Worm (Caenorhabditis elegans) whole organism, young adult: ENCODE results near the gene cnep-1.

ENCODE experiments used
- B0019.2 ChIP-seq: fragments of 200-800 bp; sonication (Bioruptor generic); conservative IDR thresholded peaks from 2 replicates; pipeline ENCODE4 v1.3.6; 2022; ENCODE audit warnings: missing genetic modification reagents, missing genetic modification characterization, missing compliant biosample characterization
- F22D6.2 ChIP-seq: sonication (generic microtip); optimal IDR thresholded peaks from 2 replicates; lab custom pipeline; 2016; ENCODE audit warnings: mild to moderate bottlenecking, missing genetic modification characterization, missing compliant biosample characterization
- F39B2.1 ChIP-seq: fragments of 200-800 bp; sonication (Bioruptor generic); IDR thresholded peaks from 2 replicates; pipeline ENCODE4 v1.3.6; 2022; ENCODE audit warnings: missing genetic modification reagents, missing genetic modification characterization, missing compliant biosample characterization
- F57A8.1 ChIP-seq: fragments of 200-800 bp; sonication (Bioruptor generic); optimal IDR thresholded peaks from 2 replicates; lab custom pipeline; 2018; ENCODE audit warnings: mild to moderate bottlenecking, missing genetic modification characterization, moderate library complexity, missing compliant biosample characterization
- T07F8.4 ChIP-seq: sonication (generic microtip); optimal IDR thresholded peaks from 2 replicates; lab custom pipeline; 2016; ENCODE audit warnings: mild to moderate bottlenecking, missing genetic modification characterization, moderate library complexity, missing compliant biosample characterization
- Y53G8AR.9 ChIP-seq: fragments of 200-800 bp; sonication (Bioruptor generic); conservative IDR thresholded peaks from 2 replicates; pipeline ENCODE4 v1.3.6; 2022; ENCODE audit warnings: missing genetic modification reagents, missing genetic modification characterization, missing compliant biosample characterization
- ama-1 ChIP-seq, 3 experiments: fragments of 150-350 bp in 1 of 3; sonication (generic microtip) in 2 of 3; optimal IDR thresholded peaks; 2 replicates each; lab custom pipeline; 2014 to 2018; ENCODE audit warnings: missing biosample characterization in 2 of 3, missing genetic modification characterization in 2 of 3, missing genetic modification reagents in 2 of 3
- attf-3 ChIP-seq: fragments of 200-800 bp; sonication (Bioruptor generic); conservative IDR thresholded peaks from 2 replicates; pipeline ENCODE4 v1.3.6; 2022; ENCODE audit warnings: missing genetic modification reagents, missing genetic modification characterization, missing compliant biosample characterization
- attf-6 ChIP-seq: fragments of 200-800 bp; sonication (Bioruptor generic); IDR thresholded peaks from 2 replicates; pipeline ENCODE4 v1.3.6; 2022; ENCODE audit warnings: missing genetic modification reagents, missing genetic modification characterization, missing compliant biosample characterization
- ccch-3 ChIP-seq: fragments of 200-800 bp; sonication (Bioruptor generic); optimal IDR thresholded peaks from 2 replicates; lab custom pipeline; 2018; ENCODE audit warnings: mild to moderate bottlenecking, missing genetic modification characterization, missing compliant biosample characterization
- cebp-1 ChIP-seq, 2 experiments: fragments of 200-800 bp in 1 of 2; sonication (Bioruptor generic) in 1 of 2; sonication (generic microtip) in 1 of 2; IDR thresholded peaks in 1 of 2; optimal IDR thresholded peaks in 1 of 2; 2 replicates each; pipeline versions ENCODE4 v1.3.6 to Lab custom; 2017 to 2022; ENCODE audit warnings: missing compliant biosample characterization in 2 of 2, missing genetic modification characterization in 2 of 2, mild to moderate bottlenecking in 1 of 2, missing genetic modification reagents in 1 of 2, moderate library complexity in 1 of 2
- ceh-40 ChIP-seq: fragments of 200-800 bp; sonication (Bioruptor generic); IDR thresholded peaks from 2 replicates; pipeline ENCODE4 v1.3.6; 2022; ENCODE audit warnings: missing genetic modification characterization, missing compliant biosample characterization
- die-1 ChIP-seq: sonication (generic microtip); optimal IDR thresholded peaks from 2 replicates; lab custom pipeline; 2016; ENCODE audit warnings: missing genotype, mild to moderate bottlenecking, missing genetic modification characterization, missing compliant biosample characterization
- dpff-1 ChIP-seq: sonication (generic microtip); optimal IDR thresholded peaks from 2 replicates; lab custom pipeline; 2017; ENCODE audit warnings: mild to moderate bottlenecking, missing genetic modification characterization, missing compliant biosample characterization
- efl-1 ChIP-seq: fragments of 150-350 bp; optimal IDR thresholded peaks from 2 replicates; lab custom pipeline; 2014; ENCODE audit warnings: missing biosample characterization, missing genetic modification reagents, missing genetic modification characterization
- ets-4 ChIP-seq: fragments of 200-800 bp; sonication (Bioruptor generic); optimal IDR thresholded peaks from 2 replicates; lab custom pipeline; 2018; ENCODE audit warnings: mild to moderate bottlenecking, missing genetic modification characterization, missing compliant biosample characterization
- him-1 ChIP-seq: sonication (generic microtip); optimal IDR thresholded peaks from 2 replicates; lab custom pipeline; 2016; ENCODE audit warnings: missing genotype, missing genetic modification reagents, missing genetic modification characterization, missing compliant biosample characterization
- hlh-26 ChIP-seq: fragments of 200-800 bp; sonication (Bioruptor generic); conservative IDR thresholded peaks from 2 replicates; pipeline ENCODE4 v1.3.6; 2022; ENCODE audit warnings: missing genetic modification reagents, missing genetic modification characterization, missing compliant biosample characterization
- hmg-1.2 ChIP-seq: fragments of 200-800 bp; sonication (Bioruptor generic); IDR thresholded peaks from 2 replicates; pipeline ENCODE4 v1.3.6; 2022; ENCODE audit warnings: missing genetic modification reagents, missing genetic modification characterization, missing compliant biosample characterization
- lin-35 ChIP-seq, 3 experiments: fragments of 150-350 bp in 2 of 3; sonication (generic microtip) in 1 of 3; optimal IDR thresholded peaks; 2 replicates each; lab custom pipeline; 2014 to 2018; ENCODE audit warnings: missing biosample characterization in 3 of 3, missing genetic modification characterization in 3 of 3, missing genetic modification reagents in 3 of 3
- lsl-1 ChIP-seq: fragments of 200-800 bp; sonication (Bioruptor generic); optimal IDR thresholded peaks from 2 replicates; lab custom pipeline; 2018; ENCODE audit warnings: mild to moderate bottlenecking, missing genetic modification characterization, moderate library complexity, missing compliant biosample characterization
- madf-3 ChIP-seq: fragments of 200-800 bp; sonication (Bioruptor generic); IDR thresholded peaks from 2 replicates; pipeline ENCODE4 v1.3.6; 2022; ENCODE audit warnings: missing genetic modification reagents, missing genetic modification characterization, missing compliant biosample characterization
- madf-6 ChIP-seq: fragments of 200-800 bp; sonication (Bioruptor generic); IDR thresholded peaks from 2 replicates; pipeline ENCODE4 v1.3.6; 2022; ENCODE audit warnings: missing genetic modification reagents, missing genetic modification characterization, missing compliant biosample characterization
- madf-8 ChIP-seq: fragments of 200-800 bp; sonication (Bioruptor generic); conservative IDR thresholded peaks from 2 replicates; pipeline ENCODE4 v1.3.6; 2022; ENCODE audit warnings: missing genetic modification reagents, missing genetic modification characterization, missing compliant biosample characterization
- nhr-27 ChIP-seq: fragments of 200-800 bp; sonication (Bioruptor generic); optimal IDR thresholded peaks from 2 replicates; lab custom pipeline; 2018; ENCODE audit warnings: mild to moderate bottlenecking, missing genetic modification characterization, moderate library complexity, missing compliant biosample characterization
- rcor-1 ChIP-seq: fragments of 200-800 bp; sonication (Bioruptor generic); IDR thresholded peaks from 2 replicates; pipeline ENCODE4 v1.3.6; 2022; ENCODE audit warnings: missing genetic modification reagents, missing genetic modification characterization, missing compliant biosample characterization
- repo-1 ChIP-seq: sonication (generic microtip); optimal IDR thresholded peaks from 2 replicates; lab custom pipeline; 2017; ENCODE audit warnings: mild to moderate bottlenecking, missing genetic modification characterization, missing compliant biosample characterization
- snpc-3.4 ChIP-seq: sonication (generic microtip); optimal IDR thresholded peaks from 2 replicates; lab custom pipeline; 2017; ENCODE audit warnings: missing genetic modification characterization, mild to moderate bottlenecking, missing compliant biosample characterization, antibody characterized with exemption, moderate library complexity, missing genotype, missing genetic modification reagents
- snpc-4 ChIP-seq, 5 experiments: fragments of 150-350 bp in 1 of 5; sonication (generic microtip) in 4 of 5; optimal IDR thresholded peaks; 2 replicates each; lab custom pipeline; 2014 to 2018; ENCODE audit warnings: missing genetic modification characterization in 5 of 5, missing biosample characterization in 3 of 5, antibody characterized with exemption in 2 of 5, mild to moderate bottlenecking in 2 of 5, missing compliant biosample characterization in 2 of 5, missing genotype in 2 of 5, moderate library complexity in 2 of 5, missing genetic modification reagents in 1 of 5
- sptf-2 ChIP-seq: fragments of 200-800 bp; sonication (Bioruptor generic); optimal IDR thresholded peaks from 2 replicates; lab custom pipeline; 2018; ENCODE audit warnings: mild to moderate bottlenecking, missing genetic modification characterization, missing compliant biosample characterization
- xnd-1 ChIP-seq: sonication (generic microtip); optimal IDR thresholded peaks from 2 replicates; lab custom pipeline; 2016; ENCODE audit warnings: missing genotype, missing genetic modification reagents, missing genetic modification characterization, missing compliant biosample characterization
- zfh-2 ChIP-seq: fragments of 200-800 bp; sonication (Bioruptor generic); conservative IDR thresholded peaks from 2 replicates; pipeline ENCODE4 v1.3.6; 2022; ENCODE audit warnings: missing genetic modification reagents, missing genetic modification characterization, missing compliant biosample characterization
- ztf-26 ChIP-seq: sonication (generic microtip); optimal IDR thresholded peaks from 2 replicates; lab custom pipeline; 2017; ENCODE audit warnings: missing genetic modification characterization, missing compliant biosample characterization

The cnep-1 gene

DNA sequence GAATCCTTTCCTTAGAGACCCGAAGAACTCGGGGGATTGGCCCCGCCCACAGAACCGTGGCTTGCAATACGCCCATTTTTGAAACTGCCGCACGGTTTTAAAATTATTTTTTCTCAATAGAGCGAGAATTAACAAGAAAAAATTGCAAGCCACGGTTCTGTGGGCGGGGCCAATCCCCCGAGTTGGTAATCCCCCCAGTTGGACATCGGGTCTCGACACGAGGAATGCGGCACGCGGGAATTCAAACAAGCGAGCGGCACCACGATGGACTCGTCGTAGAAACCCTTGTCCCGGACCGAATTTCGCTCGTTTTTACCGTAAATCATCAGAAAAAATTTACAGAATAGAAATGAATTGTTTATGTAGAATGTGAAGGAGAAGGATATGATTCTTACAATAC lies 42.9 kb downstream of the cnep-1 start (continued):
- peak; percentile 56; the same call in 1 of the 2 replicates for TF ChIP-seq madf-8 (GFP tag; lab: Robert Waterston, UW)
- peak; percentile 73 for TF ChIP-seq efl-1 (GFP tag; lab: Kevin White, UChicago)
- no peak for TF ChIP-seq F22D6.2 (tag; lab: Kevin White, UChicago)
- no peak for TF ChIP-seq hlh-26 (GFP tag; lab: Robert Waterston, UW)
- 0 out of 2 replicates have a peak, but pooled peaks have one; percentile 38 for TF ChIP-seq attf-6 (GFP tag; lab: Robert Waterston, UW)
- TF ChIP-seq, all 124 proteins: peak for 25

DNA sequence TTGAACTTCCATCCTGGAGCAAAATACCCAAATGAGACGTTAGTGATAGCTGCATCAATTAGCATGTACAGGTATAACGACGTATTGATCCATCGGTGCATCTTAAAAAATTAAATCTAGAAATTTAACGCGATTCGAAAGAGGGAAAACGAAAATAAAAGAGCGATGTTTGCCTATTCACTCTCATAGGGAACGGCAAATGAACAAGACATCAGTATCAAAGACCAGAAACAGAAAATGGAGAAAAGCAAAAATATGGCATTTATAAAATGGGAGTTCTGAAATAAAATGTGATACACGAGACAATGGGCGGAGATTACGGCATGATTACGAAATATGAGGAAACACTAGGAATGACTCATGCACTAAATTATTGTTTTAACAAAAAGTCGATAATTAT lies 46.2 kb downstream of the cnep-1 start, which contains the start of gene haf-2:
TSS of gene haf-2 (minus strand) at position 101 of the 400 bp plus-strand sequence.
- no peak for TF ChIP-seq cebp-1 (GFP tag; IDR thresholded peaks at IDR 0.05; lab: Robert Waterston, UW)
- TF ChIP-seq cebp-1 (tag; optimal IDR thresholded peaks at IDR 0.05; lab: Kevin White, UChicago), result peak; percentile 87
- TF ChIP-seq sptf-2, result no peak

ce11 chrII:7356773-7357172 lies 46.6 kb downstream of the cnep-1 start:
- TF ChIP-seq madf-6 (GFP tag; lab: Robert Waterston, UW), result peak; percentile 93
- TF ChIP-seq efl-1 (GFP tag; lab: Kevin White, UChicago), result peak; percentile 17
- no peak for TF ChIP-seq madf-3 (GFP tag; lab: Robert Waterston, UW)
- peak; percentile 69 for TF ChIP-seq xnd-1 (tag; lab: Kevin White, UChicago)
- peak; percentile 92 for TF ChIP-seq hmg-1.2 (GFP tag; lab: Robert Waterston, UW)
- TF ChIP-seq attf-3, result peak; percentile 94
- no peak for TF ChIP-seq snpc-4 (GFP tag; optimal IDR thresholded peaks at IDR 0.05; lab: Kevin White, UChicago)
- peak in 1 of 4 experiments; percentile 21 for TF ChIP-seq snpc-4 (tag; optimal IDR thresholded peaks at IDR 0.05; lab: Kevin White, UChicago)
- TF ChIP-seq madf-8 (GFP tag; lab: Robert Waterston, UW), result peak; percentile 83
- no peak for TF ChIP-seq F39B2.1 (GFP tag; lab: Robert Waterston, UW)
- TF ChIP-seq him-1 (tag; lab: Kevin White, UChicago), result peak; percentile 42
- peak; percentile 32; the same call in 1 of the 2 replicates for TF ChIP-seq B0019.2 (GFP tag; lab: Robert Waterston, UW)
- TF ChIP-seq rcor-1 (GFP tag; lab: Robert Waterston, UW), result peak; percentile 57
- peak; percentile 30 for TF ChIP-seq snpc-3.4 (tag; lab: Kevin White, UChicago)
- TF ChIP-seq repo-1 (tag; lab: Kevin White, UChicago), result no peak
- TF ChIP-seq die-1 (tag; lab: Kevin White, UChicago), result no peak
- TF ChIP-seq lsl-1 (GFP tag; lab: Kevin White, UChicago), result peak; percentile 12

DNA sequence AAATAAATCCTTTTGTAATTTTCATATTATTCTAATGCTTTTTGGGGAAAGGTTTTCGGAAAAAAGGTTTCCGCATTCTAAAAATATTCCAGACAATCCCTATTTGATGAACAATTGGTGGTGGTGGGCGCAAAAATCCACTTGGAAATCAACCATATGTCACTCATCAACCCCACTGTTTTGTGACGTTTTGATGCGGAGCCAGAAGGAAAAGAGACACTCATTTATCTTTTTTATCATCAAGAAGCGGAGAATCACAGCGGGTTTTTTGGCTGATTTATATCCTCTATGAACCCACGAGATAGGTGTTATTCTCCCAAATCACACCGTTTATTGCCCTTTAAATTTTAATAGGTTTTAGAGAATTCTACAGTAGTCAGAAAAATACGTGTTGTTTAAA lies 47.0 kb downstream of the cnep-1 start:
- no peak for TF ChIP-seq dpff-1 (tag; lab: Kevin White, UChicago)
- no peak for TF ChIP-seq ceh-40 (GFP tag; lab: Robert Waterston, UW)
- no peak for TF ChIP-seq zfh-2 (GFP tag; lab: Robert Waterston, UW)
- no peak for TF ChIP-seq repo-1 (tag; lab: Kevin White, UChicago)
- TF ChIP-seq ztf-26 (tag; lab: Kevin White, UChicago), result no peak
- TF ChIP-seq F57A8.1 (GFP tag; lab: Kevin White, UChicago), result no peak

ce11 chrII:7358489-7358943 lies 48.4 kb downstream of the cnep-1 start, which contains the start of gene insc-1:
TSS of gene insc-1 (plus strand) at chrII:7358893.
- TF ChIP-seq nhr-27 (tag; lab: Kevin White, UChicago) (no peak), T07F8.4 (tag; lab: Kevin White, UChicago) (no peak), lin-35 (GFP tag; optimal IDR thresholded peaks at IDR 0.05; lab: Kevin White, UChicago) (no peak), ama-1 (optimal IDR thresholded peaks at IDR 0.05; lab: Kevin White, UChicago) (no peak), ama-1 (GFP tag; optimal IDR thresholded peaks at IDR 0.05; lab: Kevin White, UChicago) (no peak), ets-4 (GFP tag; lab: Kevin White, UChicago) (no peak), Y53G8AR.9 (no peak), ccch-3 (GFP tag; lab: Kevin White, UChicago) (no peak)
